Fruit fly (Drosophila melanogaster) whole organism, wandering third instar larva: ENCODE results near the gene CG42656.

Experiments
- Abd-B ChIP-seq: fragments of >200 bp; optimal IDR thresholded peaks from 2 replicates; lab custom pipeline; 2017; ENCODE audit warnings: missing biosample characterization, missing genetic modification characterization
- CG32264 ChIP-seq: fragments of 200-800 bp; sonication (Bioruptor generic); optimal IDR thresholded peaks from 2 replicates; lab custom pipeline; 2016; ENCODE audit warnings: missing biosample characterization, missing genetic modification characterization
- CG9705 ChIP-seq: fragments of 200-800 bp; sonication (Bioruptor generic); optimal IDR thresholded peaks from 2 replicates; lab custom pipeline; 2018; ENCODE audit warnings: missing biosample characterization, mild to moderate bottlenecking, missing genetic modification characterization
- CrebA ChIP-seq: fragments of 200-800 bp; sonication (Bioruptor generic); optimal IDR thresholded peaks from 2 replicates; lab custom pipeline; 2016; ENCODE audit warnings: missing biosample characterization, mild to moderate bottlenecking, missing genetic modification characterization, borderline replicate concordance
- Dfd ChIP-seq: fragments of >200 bp; optimal IDR thresholded peaks from 2 replicates; lab custom pipeline; 2017; ENCODE audit warnings: missing biosample characterization, missing genetic modification characterization
- Dif ChIP-seq: fragments of 200-275, 200-300 bp; sonication (Bioruptor generic); optimal IDR thresholded peaks from 2 replicates; lab custom pipeline; 2018; ENCODE audit warnings: missing biosample characterization, missing genetic modification characterization; ENCODE audit not compliant: partially characterized antibody
- GATAd ChIP-seq: sonication (Bioruptor generic); optimal IDR thresholded peaks from 2 replicates; lab custom pipeline; 2016; ENCODE audit warnings: missing biosample characterization, missing genetic modification characterization
- HLH106 ChIP-seq: fragments of 200-800 bp; optimal IDR thresholded peaks from 3 replicates; lab custom pipeline; 2019; ENCODE audit warnings: missing biosample characterization, mild to moderate bottlenecking, missing genetic modification characterization, moderate library complexity
- Hnf4 ChIP-seq: fragments of 200-800 bp; sonication (Bioruptor generic); optimal IDR thresholded peaks from 2 replicates; lab custom pipeline; 2016; ENCODE audit warnings: missing biosample characterization, mild to moderate bottlenecking, missing genetic modification characterization
- Hr78 ChIP-seq: fragments of >200 bp; optimal IDR thresholded peaks from 2 replicates; lab custom pipeline; 2017; ENCODE audit warnings: missing biosample characterization, missing genetic modification characterization
- Hr83 ChIP-seq: fragments of 200-300 bp; sonication (Bioruptor generic); optimal IDR thresholded peaks from 2 replicates; lab custom pipeline; 2016; ENCODE audit warnings: missing biosample characterization, mild to moderate bottlenecking, missing genetic modification characterization, moderate library complexity; ENCODE audit not compliant: poor library complexity, severe bottlenecking
- Jra ChIP-seq: sonication (Bioruptor generic); optimal IDR thresholded peaks from 2 replicates; lab custom pipeline; 2016; ENCODE audit warnings: missing biosample characterization, missing genetic modification characterization
- Mio ChIP-seq: sonication (Bioruptor generic); optimal IDR thresholded peaks from 2 replicates; lab custom pipeline; 2016; ENCODE audit warnings: missing biosample characterization, missing genetic modification characterization
- Myc ChIP-seq: fragments of >200 bp; optimal IDR thresholded peaks from 2 replicates; lab custom pipeline; 2017
- N ChIP-seq: fragments of >200 bp; optimal IDR thresholded peaks from 2 replicates; lab custom pipeline; 2018; ENCODE audit warnings: missing biosample characterization, missing external identifiers, missing genetic modification characterization
- Rel ChIP-seq, 2 experiments: fragments of 200-800 bp; sonication (Bioruptor generic) in 1 of 2; optimal IDR thresholded peaks; 2 replicates in 1 of 2; 3 replicates in 1 of 2; lab custom pipeline; 2016 to 2019; ENCODE audit warnings: mild to moderate bottlenecking in 2 of 2, missing biosample characterization in 2 of 2, missing genetic modification characterization in 2 of 2, moderate library complexity in 1 of 2
- brk ChIP-seq: fragments of 200-800 bp; sonication (Bioruptor generic); optimal IDR thresholded peaks from 2 replicates; lab custom pipeline; 2016; ENCODE audit warnings: missing biosample characterization, mild to moderate bottlenecking, missing genetic modification characterization
- dmrt93B ChIP-seq: fragments of 200-800 bp; sonication (Bioruptor generic); optimal IDR thresholded peaks from 2 replicates; lab custom pipeline; 2018; ENCODE audit warnings: missing biosample characterization, mild to moderate bottlenecking, missing genetic modification characterization
- dsf ChIP-seq: sonication (Bioruptor generic); optimal IDR thresholded peaks from 2 replicates; lab custom pipeline; 2016; ENCODE audit warnings: missing biosample characterization, missing genetic modification characterization, borderline replicate concordance
- ey ChIP-seq: fragments of 200-800 bp; sonication (Bioruptor generic); optimal IDR thresholded peaks from 2 replicates; lab custom pipeline; 2016; ENCODE audit warnings: missing biosample characterization, missing genetic modification characterization
- foxo ChIP-seq, 2 experiments: fragments of 200-800 bp; sonication (Bioruptor generic); optimal IDR thresholded peaks; 2 replicates in 1 of 2; 3 replicates in 1 of 2; lab custom pipeline; 2016 to 2017; ENCODE audit warnings: missing biosample characterization in 2 of 2, missing genetic modification characterization in 2 of 2
- fru ChIP-seq: fragments of 200-800 bp; sonication (Bioruptor generic); optimal IDR thresholded peaks from 3 replicates; lab custom pipeline; 2016; ENCODE audit warnings: missing biosample characterization, mild to moderate bottlenecking, missing genetic modification characterization
- h ChIP-seq: fragments of 200-800 bp; sonication (Bioruptor generic); optimal IDR thresholded peaks from 3 replicates; lab custom pipeline; 2016; ENCODE audit warnings: missing biosample characterization, mild to moderate bottlenecking, missing genetic modification characterization
- jim ChIP-seq: fragments of 175-275, 200-325 bp; sonication (Bioruptor generic); optimal IDR thresholded peaks from 2 replicates; lab custom pipeline; 2016; ENCODE audit warnings: missing biosample characterization, mild to moderate bottlenecking, missing genetic modification characterization
- pan ChIP-seq: fragments of >200 bp; optimal IDR thresholded peaks from 2 replicates; lab custom pipeline; 2017
- psq ChIP-seq: fragments of 200-800 bp; sonication (Bioruptor generic); optimal IDR thresholded peaks from 3 replicates; lab custom pipeline; 2017; ENCODE audit warnings: missing biosample characterization, mild to moderate bottlenecking, missing genetic modification characterization, moderate library complexity
- rgr ChIP-seq: fragments of 200-800 bp; sonication (Bioruptor generic); optimal IDR thresholded peaks from 3 replicates; lab custom pipeline; 2016; ENCODE audit warnings: missing biosample characterization, mild to moderate bottlenecking, missing genetic modification characterization
- sage ChIP-seq: fragments of 200-800 bp; sonication (Bioruptor generic); optimal IDR thresholded peaks from 2 replicates; lab custom pipeline; 2016; ENCODE audit warnings: missing biosample characterization, mild to moderate bottlenecking, missing genetic modification characterization
- sv ChIP-seq: fragments of 200-800 bp; sonication (Bioruptor generic); optimal IDR thresholded peaks from 3 replicates; lab custom pipeline; 2016; ENCODE audit warnings: missing biosample characterization, missing genetic modification characterization
- tai ChIP-seq: sonication (Bioruptor generic); optimal IDR thresholded peaks from 2 replicates; lab custom pipeline; 2016; ENCODE audit warnings: missing biosample characterization, missing genetic modification characterization
- usp ChIP-seq: fragments of >200 bp; optimal IDR thresholded peaks from 2 replicates; lab custom pipeline; 2017; ENCODE audit warnings: missing biosample characterization, missing genetic modification characterization

CG42656 gene

dm6 chr3R:7493171-7493570, at the start of gene CG42656:
Gene CG42656 (minus strand): TSS chr3R:7493271.
- TF ChIP-seq Hr83 (no peak), Myc (lab: Kevin White, UChicago) (no peak), CG9705 (GFP tag; lab: Kevin White, UChicago) (no peak), usp (no peak), Dif (GFP tag; lab: Kevin White, UChicago) (no peak), Mio (GFP tag; lab: Kevin White, UChicago) (no peak), psq (no peak), jim (no peak), brk (GFP tag; lab: Kevin White, UChicago) (no peak), sv (no peak), CG32264 (no peak), h (GFP tag; lab: Kevin White, UChicago) (no peak), ey (GFP tag; lab: Kevin White, UChicago) (no peak), Hr78 (GFP tag; lab: Kevin White, UChicago) (no peak), Rel (GFP tag; optimal IDR thresholded peaks at IDR 0.05; lab: Kevin White, UChicago) (no peak), Rel (tag; optimal IDR thresholded peaks at IDR 0.05; lab: Kevin White, UChicago) (no peak)
- TF ChIP-seq, all 38 proteins: peak for 0

- TF ChIP-seq Myc (lab: Kevin White, UChicago) = no peak
- no peak for TF ChIP-seq HLH106 (tag; lab: Kevin White, UChicago)
- peak; percentile 9 for TF ChIP-seq CrebA
- TF ChIP-seq pan (lab: Kevin White, UChicago) = no peak
Measured at dm6 chr3R:7541145-7541860, 48.2 kb upstream of the CG42656 start, which contains the start of the genes alpha-Est3 and alpha-Est2. Gene alpha-Est3 (minus strand): TSS chr3R:7541631. Gene alpha-Est2 (plus strand): TSS chr3R:7541810.

dm6 chr3R:7538435-7538834, 45.4 kb upstream of the CG42656 start, which contains the start of gene alpha-Est4:
Gene alpha-Est4 (minus strand): TSS chr3R:7538615.
- TF ChIP-seq Dif (GFP tag; lab: Kevin White, UChicago) (no peak), Dfd (GFP tag; lab: Kevin White, UChicago) (no peak)

dm6 chr3R:7536281-7536680, 43.2 kb upstream of the CG42656 start, which contains the start of gene alpha-Est5:
Gene alpha-Est5 (minus strand): TSS chr3R:7536390.
- TF ChIP-seq N (no peak), Jra (GFP tag; lab: Kevin White, UChicago) (no peak), tai (GFP tag; lab: Kevin White, UChicago) (no peak), GATAd (GFP tag; lab: Kevin White, UChicago) (no peak), Abd-B (GFP tag; lab: Kevin White, UChicago) (no peak), Hr83 (peak; percentile 31), Dfd (GFP tag; lab: Kevin White, UChicago) (no peak), fru (GFP tag; lab: Kevin White, UChicago) (no peak), Hnf4 (no peak), CrebA (peak; percentile 70), brk (GFP tag; lab: Kevin White, UChicago) (no peak), Myc (lab: Kevin White, UChicago) (no peak), ey (GFP tag; lab: Kevin White, UChicago) (no peak), Rel (GFP tag; optimal IDR thresholded peaks at IDR 0.05; lab: Kevin White, UChicago) (no peak), Rel (tag; optimal IDR thresholded peaks at IDR 0.05; lab: Kevin White, UChicago) (peak; percentile 26), sage (no peak), dmrt93B (GFP tag; lab: Kevin White, UChicago) (no peak), rgr (GFP tag; lab: Kevin White, UChicago) (no peak), Dif (GFP tag; lab: Kevin White, UChicago) (peak; percentile 24)

DNA sequence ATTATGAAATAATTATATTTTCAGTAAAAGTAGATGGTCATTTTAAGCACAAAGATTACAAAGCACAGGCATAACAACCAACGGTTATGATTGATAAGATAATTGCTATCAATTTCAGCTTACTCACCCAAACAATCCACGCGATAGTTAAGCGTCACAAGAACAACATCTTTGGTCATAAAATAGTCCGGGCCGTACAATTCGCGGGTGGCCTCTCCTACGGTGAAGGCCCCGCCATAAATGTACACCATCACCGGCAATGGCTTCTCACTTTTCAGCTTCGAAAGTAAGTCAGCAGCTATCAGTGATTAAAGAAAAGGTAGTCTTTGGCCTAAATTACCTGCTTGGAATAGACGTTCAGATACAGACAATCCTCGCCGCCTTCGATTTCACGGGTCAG, 42.5 kb upstream of the CG42656 start:
- no peak for TF ChIP-seq dsf (GFP tag; lab: Kevin White, UChicago)
- TF ChIP-seq Hr78 (GFP tag; lab: Kevin White, UChicago) = no peak
- TF ChIP-seq foxo (GFP tag; optimal IDR thresholded peaks at IDR 0.05; lab: Kevin White, UChicago) = no peak
- no peak for TF ChIP-seq Hnf4
- no peak for TF ChIP-seq HLH106 (tag; lab: Kevin White, UChicago)
- TF ChIP-seq Dfd (GFP tag; lab: Kevin White, UChicago) = no peak
